Worm (Caenorhabditis elegans) whole organism, L1 larva: ENCODE results near the gene K10H10.4.

Experiments used
- dpl-1 ChIP-seq, 3 experiments: fragments of 150-350 bp in 2 of 3; sonication (generic microtip) in 1 of 3; optimal IDR thresholded peaks; 2 replicates each; lab custom pipeline; 2014 to 2017; ENCODE audit warnings: missing biosample characterization in 3 of 3, missing genetic modification characterization in 3 of 3, missing genetic modification reagents in 3 of 3
- dsc-1 ChIP-seq: sonication (generic microtip); optimal IDR thresholded peaks from 2 replicates; lab custom pipeline; 2016; ENCODE audit warnings: mild to moderate bottlenecking, missing genetic modification characterization, missing compliant biosample characterization
- efl-1 ChIP-seq, 4 experiments: fragments of 150-350 bp; optimal IDR thresholded peaks in 3 of 4; peaks in 1 of 4; 1 replicate in 1 of 4; 2 replicates in 3 of 4; lab custom pipeline; 2014; ENCODE audit warnings: missing biosample characterization in 2 of 4, missing genetic modification characterization in 2 of 4, missing genetic modification reagents in 2 of 4
- egl-13 ChIP-seq: sonication (generic microtip); optimal IDR thresholded peaks from 2 replicates; lab custom pipeline; 2016; ENCODE audit warnings: missing genotype, missing genetic modification reagents, missing genetic modification characterization, missing compliant biosample characterization
- elt-2 ChIP-seq: sonication (generic microtip); optimal IDR thresholded peaks from 2 replicates; lab custom pipeline; 2016; ENCODE audit warnings: missing genetic modification characterization, mild to moderate bottlenecking, inconsistent platforms, missing compliant biosample characterization, missing genetic modification reagents
- elt-3 ChIP-seq, 6 experiments: fragments of 150-350 bp in 1 of 6; sonication (generic microtip); optimal IDR thresholded peaks; 2 replicates each; lab custom pipeline; 2017 to 2018; ENCODE audit warnings: missing biosample characterization in 6 of 6, missing genetic modification characterization in 6 of 6, inconsistent platforms in 1 of 6
- fos-1 ChIP-seq: fragments of 150-350 bp; optimal IDR thresholded peaks from 2 replicates; lab custom pipeline; 2014; ENCODE audit warnings: missing biosample characterization, missing genetic modification characterization
- irx-1 ChIP-seq: sonication (generic microtip); optimal IDR thresholded peaks from 2 replicates; lab custom pipeline; 2016; ENCODE audit warnings: missing genetic modification characterization, missing compliant biosample characterization
- nhr-76 ChIP-seq: sonication (generic microtip); optimal IDR thresholded peaks from 2 replicates; lab custom pipeline; 2017; ENCODE audit warnings: missing biosample characterization, missing genetic modification characterization
- unc-98 ChIP-seq: fragments of 200-800 bp; sonication (Bioruptor generic); IDR thresholded peaks from 2 replicates; pipeline ENCODE4 v1.3.6; 2022; ENCODE audit warnings: missing genetic modification characterization, missing compliant biosample characterization
- zip-4 ChIP-seq: fragments of 200-800 bp; sonication (Bioruptor generic); optimal IDR thresholded peaks from 2 replicates; lab custom pipeline; 2018; ENCODE audit warnings: mild to moderate bottlenecking, missing genetic modification characterization, moderate library complexity, missing compliant biosample characterization

The K10H10.4 gene

DNA sequence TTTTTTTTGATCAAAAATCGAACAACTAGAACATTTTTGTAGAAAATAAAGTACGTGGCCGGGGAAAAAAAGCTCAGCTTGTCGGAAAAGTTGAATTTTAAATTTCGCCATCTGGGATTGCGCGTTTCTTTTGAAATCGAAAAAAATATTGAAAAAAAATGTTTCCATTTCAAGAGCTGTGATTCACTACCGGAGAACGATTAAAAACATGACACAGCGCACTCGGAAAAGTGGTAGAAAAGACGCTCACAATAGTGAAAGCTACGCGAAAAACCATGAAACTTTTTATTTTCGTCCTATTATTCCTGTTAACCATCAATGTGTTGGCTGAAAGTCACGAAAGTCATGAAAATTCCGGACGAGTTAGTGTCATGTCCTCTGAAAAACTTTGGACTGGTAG is 37.5 kb downstream of the K10H10.4 start, which contains the start of the genes clec-147 and C04H5.7:
clec-147 (minus strand) TSS at position 101 of the 400 bp plus-strand sequence.
C04H5.7 (plus strand) TSS at position 219 of the 400 bp plus-strand sequence.
- TF ChIP-seq elt-3 (tag; optimal IDR thresholded peaks at IDR 0.05; lab: Kevin White, UChicago) = no peak
- TF ChIP-seq efl-1 (optimal IDR thresholded peaks at IDR 0.05; lab: Kevin White, UChicago) = no peak
- peak in 1 of 2 experiments; percentile 51 for TF ChIP-seq efl-1 (GFP tag; optimal IDR thresholded peaks at IDR 0.05 in 1 of 2; lab: Kevin White, UChicago)

DNA sequence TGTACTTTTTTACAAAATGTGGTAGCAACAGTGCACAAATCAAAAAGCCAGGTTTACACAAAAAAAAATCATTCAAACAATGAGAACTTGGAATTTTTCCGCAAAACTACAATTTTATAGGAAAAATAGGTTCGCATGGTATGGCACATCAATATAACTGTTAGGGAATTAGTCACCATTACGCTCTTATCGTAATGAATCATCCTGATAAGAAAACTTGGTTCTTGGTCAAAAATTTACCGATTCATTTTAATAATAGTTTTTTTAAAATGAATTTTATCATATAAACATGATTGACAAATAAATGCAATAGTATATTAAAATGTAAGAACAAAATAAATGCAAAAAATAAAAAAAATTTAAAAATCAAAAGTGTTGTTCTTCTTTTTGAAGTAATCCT is 40.3 kb downstream of the K10H10.4 start:
- no peak for TF ChIP-seq irx-1 (tag; lab: Kevin White, UChicago)
- TF ChIP-seq elt-2 (tag; lab: Kevin White, UChicago) = peak; percentile 12

DNA sequence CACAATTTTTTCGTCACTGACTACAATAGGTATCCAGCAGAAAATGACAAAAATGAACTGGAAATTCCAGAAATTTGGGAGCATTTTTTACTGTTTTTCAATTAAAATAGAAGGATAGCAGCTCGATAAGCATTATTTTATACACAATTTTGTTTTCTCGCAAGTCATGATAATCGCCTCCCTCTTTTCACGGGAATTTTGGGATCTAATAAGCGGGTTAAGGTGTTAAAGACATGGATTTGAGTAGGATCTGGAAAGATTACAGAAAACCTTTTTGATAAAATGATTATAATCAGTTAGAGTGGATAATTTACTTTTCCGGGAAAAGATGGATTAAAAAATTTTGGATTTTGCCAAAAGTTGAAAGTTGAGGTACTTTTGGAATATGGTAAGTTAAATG is 48.5 kb downstream of the K10H10.4 start, which contains the start of gene gcy-29:
gcy-29 (minus strand) TSS at position 101 of the 400 bp plus-strand sequence.
- TF ChIP-seq unc-98 (GFP tag; lab: Robert Waterston, UW) = no peak
- peak; percentile 81 for TF ChIP-seq dsc-1
- peak; percentile 28 for TF ChIP-seq egl-13 (tag; lab: Kevin White, UChicago)

DNA sequence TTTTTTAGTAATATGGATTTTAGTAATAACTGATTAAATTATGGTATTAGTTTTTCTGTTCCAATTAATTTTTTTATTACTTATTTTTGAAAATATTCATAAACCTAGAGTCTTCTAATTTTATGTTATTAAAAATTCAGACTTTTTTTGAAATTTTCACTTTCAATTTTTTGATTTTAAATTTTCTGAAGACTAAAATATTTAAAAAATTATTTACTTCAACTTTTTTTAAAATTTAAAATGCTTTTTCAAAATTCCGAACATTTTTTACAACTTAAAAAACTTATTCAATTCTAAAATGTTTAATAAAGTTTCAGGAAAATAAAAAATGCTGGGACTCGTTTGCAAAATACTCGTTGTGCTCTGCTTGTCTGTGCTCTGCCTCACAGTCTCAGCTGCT is 50.4 kb downstream of the K10H10.4 start, which contains the start of gene nlp-41:
nlp-41 (plus strand) TSS at position 301 of the 400 bp plus-strand sequence.
- no peak for TF ChIP-seq nhr-76 (tag; lab: Kevin White, UChicago)
- no peak for TF ChIP-seq zip-4 (GFP tag; lab: Kevin White, UChicago)
- no peak for TF ChIP-seq fos-1 (tag; lab: Kevin White, UChicago)
- TF ChIP-seq dpl-1 (GFP tag; optimal IDR thresholded peaks at IDR 0.05; lab: Kevin White, UChicago) = no peak
